Fruit fly (Drosophila melanogaster): ENCODE results near the gene CG7080.

DNA sequence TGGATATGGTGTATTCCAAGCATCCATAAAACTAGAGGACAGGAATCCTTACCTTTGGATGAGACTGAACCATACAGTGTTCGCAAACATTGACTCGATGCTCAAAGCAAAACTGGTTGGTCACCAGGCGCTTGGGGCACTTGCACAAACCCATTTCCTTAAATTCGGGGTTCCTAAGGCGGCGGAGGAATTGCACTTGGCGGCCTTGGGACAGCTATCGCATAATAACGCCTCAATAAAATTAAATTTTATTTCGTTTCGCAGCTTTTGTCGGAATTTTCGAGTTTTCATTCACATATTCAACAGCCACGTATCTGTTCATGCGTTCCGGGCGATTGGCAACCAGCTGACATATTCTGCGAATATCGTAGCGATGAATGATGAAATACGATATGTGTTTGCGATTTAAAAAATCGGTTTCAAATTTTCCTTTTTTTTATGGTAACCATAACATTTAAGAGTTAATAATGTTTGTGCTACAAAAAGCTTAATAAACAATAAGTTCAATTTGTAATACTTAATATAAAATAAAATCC, 36.6 kb downstream of the CG7080 start, which contains the start of gene CG5382:
- TF ChIP-seq Snoo (tag; optimal IDR thresholded peaks at IDR 0.05) (no peak), Pif1A (GFP tag; optimal IDR thresholded peaks at IDR 0.05) (no peak), fd96Ca (GFP tag; IDR thresholded peaks at IDR 0.05) (no peak), CG8159 (tag; optimal IDR thresholded peaks at IDR 0.05) (no peak), CG12605 (GFP tag; IDR thresholded peaks at IDR 0.05) (no peak), CG8301 (tag; optimal IDR thresholded peaks at IDR 0.05) (no peak), Pif1B (GFP tag; optimal IDR thresholded peaks at IDR 0.05) (no peak), CG32121 (GFP tag; IDR thresholded peaks at IDR 0.05) (no peak), Ets98B (GFP tag; IDR thresholded peaks at IDR 0.05) (no peak), CG14655 (GFP tag; optimal IDR thresholded peaks at IDR 0.05) (no peak), gl (tag; optimal IDR thresholded peaks at IDR 0.05) (no peak)

Data from whole organism, pupa.